Worm (Caenorhabditis elegans): ENCODE data around the gene C36A4.11.

The C36A4.11 gene

DNA sequence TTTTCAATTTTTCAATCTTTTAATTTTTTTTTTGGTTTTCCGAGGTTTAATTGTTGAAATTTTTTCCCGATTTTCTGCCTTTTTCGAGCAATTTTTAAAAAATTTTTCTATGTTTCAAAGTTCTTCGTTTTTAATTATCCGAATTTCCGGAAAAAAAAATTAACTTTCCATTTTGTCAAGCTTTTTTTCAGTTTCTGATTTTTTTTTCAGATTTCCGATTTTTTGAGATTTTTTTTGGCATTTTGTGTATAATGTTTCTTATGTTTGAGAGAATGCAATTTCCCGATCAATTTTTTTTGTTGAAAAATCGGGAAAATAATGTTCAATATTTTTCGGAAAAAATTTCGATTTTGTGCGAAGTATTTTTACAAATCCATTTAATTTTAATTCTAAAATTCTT lies 33.5 kb upstream of the C36A4.11 start:
- TF ChIP-seq dve-1 (tag; optimal IDR thresholded peaks at IDR 0.05) (no peak), elt-2 (tag; optimal IDR thresholded peaks at IDR 0.05) (no peak), ets-4 (tag; optimal IDR thresholded peaks at IDR 0.05) (no peak), ttx-3 (tag; optimal IDR thresholded peaks at IDR 0.05) (no peak), tbx-7 (tag; optimal IDR thresholded peaks at IDR 0.05) (no peak), ceh-14 (tag; optimal IDR thresholded peaks at IDR 0.05) (no peak), F13H6.1 (tag; optimal IDR thresholded peaks at IDR 0.05) (no peak), pat-9 (tag; optimal IDR thresholded peaks at IDR 0.05) (no peak), pqm-1 (tag; optimal IDR thresholded peaks at IDR 0.05) (no peak), pha-2 (tag; optimal IDR thresholded peaks at IDR 0.05) (no peak), ceh-9 (tag; optimal IDR thresholded peaks at IDR 0.05) (no peak), fax-1 (tag; optimal IDR thresholded peaks at IDR 0.05) (no peak), che-1 (tag; optimal IDR thresholded peaks at IDR 0.05) (no peak), elt-4 (tag; optimal IDR thresholded peaks at IDR 0.05) (no peak), ref-2 (tag; optimal IDR thresholded peaks at IDR 0.05) (no peak)

DNA sequence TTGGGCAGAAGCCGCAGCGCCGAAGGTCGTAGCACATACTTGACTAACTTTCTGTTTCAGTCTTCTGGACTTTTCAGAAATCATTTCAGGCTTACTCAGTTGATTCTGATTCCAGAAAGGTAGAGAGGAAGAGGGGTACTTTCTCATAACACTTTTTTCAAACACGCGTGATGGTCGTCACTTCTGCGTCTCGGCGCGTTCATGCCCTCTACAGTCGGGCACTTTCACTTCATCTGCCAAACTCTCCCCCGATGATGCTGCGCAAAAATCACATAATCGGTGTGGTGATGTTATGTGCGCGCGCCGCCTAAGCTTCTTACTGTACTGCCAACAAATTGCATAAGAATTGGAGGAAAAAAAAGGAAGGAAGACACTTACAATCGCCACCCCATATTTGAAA lies 32.8 kb upstream of the C36A4.11 start:
- TF ChIP-seq ceh-2 (tag; optimal IDR thresholded peaks at IDR 0.05), result no peak
- no peak for TF ChIP-seq tbx-2 (tag; optimal IDR thresholded peaks at IDR 0.05)
- TF ChIP-seq nfya-1 (tag; optimal IDR thresholded peaks at IDR 0.05), result no peak
- TF ChIP-seq K09A11.1 (tag; optimal IDR thresholded peaks at IDR 0.05; ENCODE audit: insufficient read depth), result no peak

DNA sequence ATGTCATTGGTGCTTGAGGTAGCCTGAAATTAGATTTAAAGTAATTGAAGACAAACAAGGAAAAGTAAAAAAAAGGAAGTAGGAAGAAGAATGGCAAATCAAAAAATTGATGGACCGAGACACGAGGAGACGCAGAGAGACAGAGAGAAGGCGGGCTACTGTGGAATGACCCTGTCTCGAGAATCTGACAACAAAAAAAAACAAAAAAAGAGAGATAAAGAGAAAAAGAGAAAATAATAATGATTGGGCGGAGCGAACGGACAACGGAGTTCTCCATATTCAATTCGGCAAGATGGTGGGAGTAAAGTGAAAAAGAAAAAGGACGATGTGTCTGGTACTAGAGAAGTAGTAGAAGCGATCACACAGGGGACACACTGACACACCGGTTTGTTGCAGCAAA lies 31.4 kb upstream of the C36A4.11 start, which contains the start of gene toh-1:
Gene toh-1, minus strand, starts transcription at position 23 of the 400 bp plus-strand sequence.
- no peak for TF ChIP-seq che-1 (tag; optimal IDR thresholded peaks at IDR 0.05)
- no peak for TF ChIP-seq ttx-3 (tag; optimal IDR thresholded peaks at IDR 0.05)
- no peak for TF ChIP-seq ceh-6 (GFP tag; optimal IDR thresholded peaks at IDR 0.05)
- TF ChIP-seq lin-11 (tag; optimal IDR thresholded peaks at IDR 0.05), result no peak
- TF ChIP-seq fkh-10 (GFP tag; optimal IDR thresholded peaks at IDR 0.05), result no peak
- TF ChIP-seq K02D7.2 (tag; optimal IDR thresholded peaks at IDR 0.05), result no peak
- TF ChIP-seq fkh-6 (tag; optimal IDR thresholded peaks at IDR 0.05), result no peak
- no peak for TF ChIP-seq dmd-4 (tag; optimal IDR thresholded peaks at IDR 0.05; ENCODE audit: borderline replicate concordance)
- no peak for TF ChIP-seq unc-42 (tag; optimal IDR thresholded peaks at IDR 0.05)
- TF ChIP-seq ceh-34 (tag; optimal IDR thresholded peaks at IDR 0.05), result no peak
- TF ChIP-seq odd-2 (tag; optimal IDR thresholded peaks at IDR 0.05), result no peak
- no peak for TF ChIP-seq ahr-1 (tag; optimal IDR thresholded peaks at IDR 0.05)
- no peak for TF ChIP-seq unc-55 (GFP tag; optimal IDR thresholded peaks at IDR 0.05)
- no peak for TF ChIP-seq rnt-1 (tag; optimal IDR thresholded peaks at IDR 0.05)
- no peak for TF ChIP-seq ceh-2 (tag; optimal IDR thresholded peaks at IDR 0.05)
- TF ChIP-seq zip-5 (tag; optimal IDR thresholded peaks at IDR 0.05), result no peak

DNA sequence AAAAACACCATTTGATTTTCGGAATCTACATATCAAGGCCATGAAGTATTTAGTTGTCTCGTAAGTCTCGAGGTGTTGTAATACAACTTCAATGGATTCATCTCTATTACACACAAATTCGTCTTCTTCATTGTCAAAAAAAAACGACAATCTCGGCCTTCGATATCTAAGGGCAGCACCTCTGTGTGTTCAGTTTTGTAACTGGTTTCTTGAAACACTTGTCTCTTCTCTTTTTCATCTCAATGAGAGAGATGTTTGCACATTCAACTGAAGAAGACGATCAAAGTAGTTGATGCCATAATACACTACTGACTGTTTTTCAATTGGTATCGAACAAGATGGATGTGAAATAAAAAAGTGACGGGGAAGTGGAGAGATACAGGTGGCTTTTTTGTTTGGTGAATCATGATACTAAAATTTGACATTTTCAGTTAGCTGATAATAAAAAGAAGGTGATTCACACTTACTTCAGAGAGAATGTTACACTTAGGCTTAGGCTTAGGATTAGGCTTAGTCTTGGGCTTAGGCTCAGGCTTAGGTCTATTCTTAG lies 28.9 kb upstream of the C36A4.11 start:
- TF ChIP-seq ceh-2 (tag; optimal IDR thresholded peaks at IDR 0.05) (no peak), ama-1 (optimal IDR thresholded peaks at IDR 0.05) (peak; percentile 7), ceh-14 (tag; optimal IDR thresholded peaks at IDR 0.05) (no peak), ceh-31 (tag; optimal IDR thresholded peaks at IDR 0.05) (no peak)

DNA sequence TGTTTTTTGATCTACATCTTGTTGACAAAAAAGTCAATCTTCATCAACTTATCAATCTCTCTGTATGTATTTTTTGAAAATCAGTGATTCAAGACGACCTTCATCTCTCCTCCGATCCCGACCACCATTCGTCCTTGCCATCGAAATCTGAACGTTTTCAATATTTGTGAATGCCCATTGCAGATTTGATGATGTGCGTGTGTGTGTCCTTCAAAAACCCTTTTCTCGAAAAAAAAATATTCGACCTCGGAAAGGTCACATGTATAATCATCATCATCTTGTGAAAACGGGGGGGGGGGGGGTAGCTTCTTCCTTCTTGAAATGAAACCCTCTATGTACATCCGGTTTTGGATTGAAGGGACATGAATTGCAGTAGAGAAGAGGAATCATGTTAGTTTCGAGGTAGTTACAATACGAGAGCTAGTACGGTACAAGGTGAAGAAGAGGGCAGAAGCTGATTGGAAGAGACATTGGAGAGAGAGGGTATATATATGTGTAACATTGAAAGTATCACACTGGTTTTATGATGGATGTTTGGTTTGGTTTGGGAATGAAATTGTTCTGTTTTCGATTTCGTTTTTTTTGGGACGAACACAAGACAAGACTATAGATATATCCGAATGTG lies 27.9 kb upstream of the C36A4.11 start:
- TF ChIP-seq unc-42 (tag; optimal IDR thresholded peaks at IDR 0.05) (no peak), K02D7.2 (tag; optimal IDR thresholded peaks at IDR 0.05) (no peak), gmeb-2 (tag; optimal IDR thresholded peaks at IDR 0.05) (peak; percentile 3)

Measured in whole organism, late embryonic.